Fruit fly (Drosophila melanogaster) S2 (cell line): Measurements from ENCODE around the gene Gapvd1.

Experiments
- CG8478 ChIP-seq: fragments of >200 bp; optimal IDR thresholded peaks from 2 replicates; lab custom pipeline; 2018
- CTCF ChIP-seq, 2 experiments: fragments of >200 bp; optimal IDR thresholded peaks; 2 replicates each; lab custom pipeline; 2018

DNA sequence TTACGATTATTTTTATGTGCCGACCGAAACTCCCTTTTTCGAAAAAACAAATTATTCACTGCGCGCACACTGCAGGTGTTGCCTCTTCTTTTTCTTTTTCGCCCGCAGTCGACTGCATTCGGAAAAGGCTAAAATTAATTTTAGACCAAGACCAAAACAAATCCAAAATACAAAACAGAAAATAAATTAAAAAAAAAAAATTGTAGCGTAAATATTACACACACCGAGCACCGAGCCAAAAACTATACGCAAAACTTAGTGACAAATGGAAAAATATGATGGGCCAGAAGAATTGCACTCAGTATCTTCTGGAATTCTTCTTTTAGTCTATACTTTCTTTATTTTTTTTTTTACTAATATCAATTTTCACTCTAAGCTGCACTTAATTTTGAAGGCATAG lies 22.5 kb upstream of the Gapvd1 start, which contains the start of gene CG44422:
- no peak for TF ChIP-seq CG8478 (lab: Kevin White, UChicago)
- TF ChIP-seq CTCF (optimal IDR thresholded peaks at IDR 0.05; lab: Kevin White, UChicago), result no peak
